Fruit fly (Drosophila melanogaster): ENCODE results near the gene CG5890.

- TF ChIP-seq CG6854 (GFP tag; optimal IDR thresholded peaks at IDR 0.05), result no peak
- TF ChIP-seq CG8119 (GFP tag; IDR thresholded peaks at IDR 0.05), result peak; percentile 45; the same call in 2 of the 3 replicates
- no peak for TF ChIP-seq Blimp-1 (GFP tag; optimal IDR thresholded peaks at IDR 0.05)
- no peak for TF ChIP-seq CG9139 (GFP tag; optimal IDR thresholded peaks at IDR 0.05)
- TF ChIP-seq CG7368 (GFP tag; optimal IDR thresholded peaks at IDR 0.05), result no peak
- TF ChIP-seq esn (GFP tag; optimal IDR thresholded peaks at IDR 0.05), result no peak
- no peak for TF ChIP-seq CG34406 (GFP tag; optimal IDR thresholded peaks at IDR 0.05)
- peak; percentile 39 for TF ChIP-seq CG4318 (GFP tag; optimal IDR thresholded peaks at IDR 0.05)
- no peak for TF ChIP-seq cyc (GFP tag; optimal IDR thresholded peaks at IDR 0.05)
- no peak for TF ChIP-seq spab (GFP tag; optimal IDR thresholded peaks at IDR 0.05)
- no peak for TF ChIP-seq fkh (GFP tag; optimal IDR thresholded peaks at IDR 0.05)
- peak; percentile 47 for TF ChIP-seq Hr4 (GFP tag; optimal IDR thresholded peaks at IDR 0.05)
- no peak for TF ChIP-seq Smox (GFP tag; optimal IDR thresholded peaks at IDR 0.05)
These were observed 26.8 kb downstream of the CG5890 start for dm6 chr3R:25882606-25883266.

Data from whole organism, prepupa.